Fruit fly (Drosophila melanogaster) whole organism: ENCODE measurements around the gene CG14854.

ENCODE experiments used
- EcR ChIP-seq, 2 experiments: fragments of >200 bp; optimal IDR thresholded peaks; 2 replicates each; lab custom pipeline; 2017; ENCODE audit warnings: missing biosample characterization in 2 of 2, missing genetic modification characterization in 2 of 2, missing genetic modification reagents in 2 of 2
- pan ChIP-seq: fragments of >200 bp; optimal IDR thresholded peaks from 2 replicates; lab custom pipeline; 2017
- psq ChIP-seq: fragments of >200 bp; optimal IDR thresholded peaks from 2 replicates; lab custom pipeline; 2017
- usp ChIP-seq: fragments of >200 bp; optimal IDR thresholded peaks from 2 replicates; lab custom pipeline; 2017; ENCODE audit warnings: missing biosample characterization, missing genetic modification characterization, mixed read lengths

dm6 chr3R:14576692-14577646, 17.1 kb upstream of the CG14854 start, which contains the start of gene stumps:
- TF ChIP-seq EcR (GFP tag; optimal IDR thresholded peaks at IDR 0.05; lab: Kevin White, UChicago) (no peak), psq (lab: Kevin White, UChicago) (no peak), pan (no peak), usp (GFP tag; lab: Kevin White, UChicago) (no peak)
